Worm (Caenorhabditis elegans): ENCODE data around the gene zipt-3.
A peak's percentile ranks its signal among the peaks of the same experiment; 100 is the strongest.

Gene zipt-3

DNA sequence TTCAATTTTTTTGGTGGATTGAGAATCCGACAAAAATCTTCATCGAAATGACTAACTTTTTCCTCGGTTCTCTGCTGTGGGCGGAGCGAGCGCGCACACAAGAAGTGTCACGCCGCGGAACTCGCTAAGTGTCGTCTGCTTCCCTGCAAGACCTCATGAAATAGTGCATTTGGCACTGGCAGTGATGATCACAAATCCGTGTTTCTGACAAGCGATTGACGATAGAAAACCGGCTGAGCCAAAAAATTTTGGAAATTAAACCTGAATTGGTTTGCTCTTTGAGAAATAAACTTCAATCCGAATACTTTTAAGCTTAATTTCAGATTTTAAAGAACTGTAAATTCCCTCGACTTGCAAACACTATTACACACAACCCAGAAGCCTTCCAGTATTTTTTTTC lies 16.4 kb upstream of the zipt-3 start:
- no peak for TF ChIP-seq egl-27 (tag; optimal IDR thresholded peaks at IDR 0.05)
- TF ChIP-seq madf-9 (GFP tag; conservative IDR thresholded peaks at IDR 0.05), result no peak
- peak; percentile 57 for TF ChIP-seq lin-38 (GFP tag; IDR thresholded peaks at IDR 0.05)
- no peak for TF ChIP-seq Y5F2A.4 (GFP tag; optimal IDR thresholded peaks at IDR 0.05)
- TF ChIP-seq mxl-3 (GFP tag; optimal IDR thresholded peaks at IDR 0.05), result no peak
- TF ChIP-seq nhr-48 (tag; optimal IDR thresholded peaks at IDR 0.05), result no peak
- no peak for TF ChIP-seq lin-39 (tag; optimal IDR thresholded peaks at IDR 0.05)
- TF ChIP-seq nhr-76 (tag; optimal IDR thresholded peaks at IDR 0.05), result no peak
- TF ChIP-seq tag-97 (GFP tag; IDR thresholded peaks at IDR 0.05), result no peak
- TF ChIP-seq nhr-237 (tag; optimal IDR thresholded peaks at IDR 0.05), result no peak
- TF ChIP-seq lin-29 (GFP tag; IDR thresholded peaks at IDR 0.05), result no peak
- TF ChIP-seq gei-8 (GFP tag; optimal IDR thresholded peaks at IDR 0.05), result no peak
- no peak for TF ChIP-seq unc-130 (GFP tag; optimal IDR thresholded peaks at IDR 0.05)
- TF ChIP-seq ctbp-1 (GFP tag; IDR thresholded peaks at IDR 0.05), result 0 out of 2 replicates have a peak, but pooled peaks have one; percentile 53
- TF ChIP-seq snpc-4 (tag; optimal IDR thresholded peaks at IDR 0.05), result peak; percentile 94
- no peak for TF ChIP-seq lin-13 (GFP tag; optimal IDR thresholded peaks at IDR 0.05)
- no peak for TF ChIP-seq skn-1 (tag; optimal IDR thresholded peaks at IDR 0.05)
- no peak for TF ChIP-seq pha-4 (GFP tag; IDR thresholded peaks at IDR 0.05)
- TF ChIP-seq pha-4 (tag; optimal IDR thresholded peaks at IDR 0.05), result no peak
- peak; percentile 10; the same call in 1 of the 2 replicates for TF ChIP-seq arid-1 (GFP tag; conservative IDR thresholded peaks at IDR 0.05)
- TF ChIP-seq mxl-2 (GFP tag; conservative IDR thresholded peaks at IDR 0.05), result no peak
- TF ChIP-seq dve-1 (tag; optimal IDR thresholded peaks at IDR 0.05; ENCODE audit: insufficient read depth), result peak; percentile 87
- no peak for TF ChIP-seq ces-1 (GFP tag; optimal IDR thresholded peaks at IDR 0.05)
- no peak for TF ChIP-seq D1046.2 (GFP tag; IDR thresholded peaks at IDR 0.05)
- TF ChIP-seq dmd-8 (GFP tag; IDR thresholded peaks at IDR 0.05), result no peak
- TF ChIP-seq hif-1 (tag; optimal IDR thresholded peaks at IDR 0.05), result no peak
- TF ChIP-seq daf-8 (GFP tag; IDR thresholded peaks at IDR 0.05), result no peak
- no peak for TF ChIP-seq nhr-41 (GFP tag; IDR thresholded peaks at IDR 0.05)
- peak; percentile 86 for TF ChIP-seq hlh-30 (tag; optimal IDR thresholded peaks at IDR 0.05; ENCODE audit: insufficient read depth)
- peak; percentile 26 for TF ChIP-seq aha-1 (tag)
- TF ChIP-seq mdl-1 (tag; optimal IDR thresholded peaks at IDR 0.05), result peak; percentile 59 to 75
- no peak for TF ChIP-seq saeg-2 (GFP tag; IDR thresholded peaks at IDR 0.05)
- TF ChIP-seq mep-1 (tag; optimal IDR thresholded peaks at IDR 0.05), result peak; percentile 56
- no peak for TF ChIP-seq sdz-12 (GFP tag; optimal IDR thresholded peaks at IDR 0.05)
- TF ChIP-seq F37D6.2 (tag; optimal IDR thresholded peaks at IDR 0.05), result no peak
- TF ChIP-seq hlh-11 (tag; optimal IDR thresholded peaks at IDR 0.05), result peak; percentile 64
- no peak for TF ChIP-seq mdt-29 (GFP tag; IDR thresholded peaks at IDR 0.05)
- TF ChIP-seq ceh-20 (GFP tag; IDR thresholded peaks at IDR 0.05), result no peak
- TF ChIP-seq duxl-1 (tag; optimal IDR thresholded peaks at IDR 0.05; ENCODE audit: poor library complexity), result peak; percentile 76
- no peak for TF ChIP-seq ZK337.2 (GFP tag; IDR thresholded peaks at IDR 0.05)
- TF ChIP-seq ceh-82 (tag; optimal IDR thresholded peaks at IDR 0.05), result no peak
- no peak for TF ChIP-seq zag-1 (tag; optimal IDR thresholded peaks at IDR 0.05)
- peak; percentile 95 for TF ChIP-seq ama-1 (optimal IDR thresholded peaks at IDR 0.05)
- TF ChIP-seq spr-1 (tag; optimal IDR thresholded peaks at IDR 0.05), result peak; percentile 21
- peak; percentile 66 for TF ChIP-seq nhr-102 (tag; optimal IDR thresholded peaks at IDR 0.05)
- no peak for TF ChIP-seq set-16 (GFP tag; IDR thresholded peaks at IDR 0.05)
- no peak for TF ChIP-seq Y105C5A.15 (GFP tag; IDR thresholded peaks at IDR 0.05)
- TF ChIP-seq pqm-1 (tag; optimal IDR thresholded peaks at IDR 0.05), result no peak
- TF ChIP-seq nhr-28 (tag; optimal IDR thresholded peaks at IDR 0.05), result peak; percentile 11
- TF ChIP-seq R02D3.7 (tag; optimal IDR thresholded peaks at IDR 0.05), result no peak
- TF ChIP-seq nhr-10 (tag; optimal IDR thresholded peaks at IDR 0.05), result no peak
- TF ChIP-seq php-3 (GFP tag; IDR thresholded peaks at IDR 0.05), result peak; percentile 45; the same call in 1 of the 2 replicates
- peak; percentile 78 for TF ChIP-seq T26A8.4 (GFP tag; IDR thresholded peaks at IDR 0.05)

Measured in whole organism, L4 larva.